Worm (Caenorhabditis elegans) whole organism, early embryonic: ENCODE results near the gene acbp-3.

ENCODE experiments used
- ama-1 ChIP-seq: fragments of 150-350 bp; optimal IDR thresholded peaks from 2 replicates; lab custom pipeline; 2014
- flt-1 ChIP-seq: fragments of 200-800 bp; sonication (Bioruptor generic); IDR thresholded peaks from 2 replicates; pipeline ENCODE4 v1.3.6; 2022; ENCODE audit warnings: missing genetic modification characterization, missing compliant biosample characterization
- hmbx-1 ChIP-seq: sonication (generic microtip); optimal IDR thresholded peaks from 2 replicates; lab custom pipeline; 2016; ENCODE audit warnings: mild to moderate bottlenecking, missing genetic modification characterization, missing compliant biosample characterization
- hmg-4 ChIP-seq: fragments of 200-800 bp; sonication (Bioruptor generic); optimal IDR thresholded peaks from 2 replicates; lab custom pipeline; 2018; ENCODE audit warnings: mild to moderate bottlenecking, missing genetic modification characterization, missing compliant biosample characterization
- scrt-1 ChIP-seq: fragments of 200-800 bp; sonication (Bioruptor generic); IDR thresholded peaks from 2 replicates; pipeline ENCODE4 v1.3.6; 2022; ENCODE audit warnings: missing genetic modification characterization, missing compliant biosample characterization
- sea-1 ChIP-seq: fragments of 200-800 bp; sonication (Bioruptor generic); conservative IDR thresholded peaks from 2 replicates; pipeline ENCODE4 v1.3.6; 2022; ENCODE audit warnings: missing genetic modification characterization, missing compliant biosample characterization

- no peak for TF ChIP-seq scrt-1 (GFP tag; lab: Robert Waterston, UW)
- TF ChIP-seq hmbx-1 (tag; lab: Kevin White, UChicago): no peak
- no peak for TF ChIP-seq ama-1
- peak; percentile 18 for TF ChIP-seq hmg-4 (GFP tag; lab: Kevin White, UChicago)
- TF ChIP-seq sea-1 (GFP tag; lab: Robert Waterston, UW): no peak
- no peak for TF ChIP-seq flt-1 (GFP tag; lab: Robert Waterston, UW)
Observed at ce11 chrX:10932087-10932486, 29.0 kb downstream of the acbp-3 start.
